Worm (Caenorhabditis elegans) whole organism, late embryonic: Measurements from ENCODE around the gene F23H12.7.

Experiments used
- C08G9.2 ChIP-seq: sonication (generic microtip); optimal IDR thresholded peaks from 2 replicates; lab custom pipeline; 2016; ENCODE audit warnings: mild to moderate bottlenecking, missing genetic modification characterization, moderate library complexity, missing compliant biosample characterization
- C38D4.7 ChIP-seq: fragments of 200-800 bp; sonication (Bioruptor generic); optimal IDR thresholded peaks from 2 replicates; lab custom pipeline; 2018; ENCODE audit warnings: mild to moderate bottlenecking, missing genetic modification characterization, moderate library complexity, missing compliant biosample characterization
- K02D7.2 ChIP-seq: sonication (generic microtip); optimal IDR thresholded peaks from 2 replicates; lab custom pipeline; 2017; ENCODE audit warnings: mild to moderate bottlenecking, missing genetic modification characterization, missing compliant biosample characterization
- K09A11.1 ChIP-seq: sonication (generic microtip); optimal IDR thresholded peaks from 2 replicates; lab custom pipeline; 2017; ENCODE audit warnings: antibody characterized with exemption, mild to moderate bottlenecking, missing genetic modification characterization, missing compliant biosample characterization; ENCODE audit not compliant: insufficient read depth
- Y22D7AL.16 ChIP-seq: sonication (generic microtip); optimal IDR thresholded peaks from 2 replicates; lab custom pipeline; 2016; ENCODE audit warnings: missing genetic modification characterization, missing compliant biosample characterization
- ahr-1 ChIP-seq: sonication (generic microtip); optimal IDR thresholded peaks from 2 replicates; lab custom pipeline; 2016; ENCODE audit warnings: missing genetic modification characterization, missing compliant biosample characterization
- ceh-18 ChIP-seq: sonication (generic microtip); optimal IDR thresholded peaks from 2 replicates; lab custom pipeline; 2016; ENCODE audit warnings: missing genetic modification characterization, missing compliant biosample characterization
- ceh-19 ChIP-seq: fragments of 200-800 bp; sonication (Bioruptor generic); optimal IDR thresholded peaks from 2 replicates; lab custom pipeline; 2018; ENCODE audit warnings: mild to moderate bottlenecking, missing genetic modification characterization, missing compliant biosample characterization
- ceh-2 ChIP-seq: sonication (generic microtip); optimal IDR thresholded peaks from 2 replicates; lab custom pipeline; 2016; ENCODE audit warnings: missing genotype, missing genetic modification characterization, missing compliant biosample characterization
- ceh-31 ChIP-seq: sonication (generic microtip); optimal IDR thresholded peaks from 2 replicates; lab custom pipeline; 2016; ENCODE audit warnings: missing genetic modification characterization, missing compliant biosample characterization
- ceh-48 ChIP-seq: sonication (generic microtip); optimal IDR thresholded peaks from 2 replicates; lab custom pipeline; 2016; ENCODE audit warnings: missing genetic modification characterization, inconsistent platforms, missing compliant biosample characterization
- ceh-9 ChIP-seq: sonication (generic microtip); optimal IDR thresholded peaks from 2 replicates; lab custom pipeline; 2016; ENCODE audit warnings: mild to moderate bottlenecking, missing genetic modification characterization, inconsistent platforms, missing compliant biosample characterization
- che-1 ChIP-seq: sonication (generic microtip); optimal IDR thresholded peaks from 2 replicates; lab custom pipeline; 2016; ENCODE audit warnings: mild to moderate bottlenecking, missing genetic modification characterization, missing compliant biosample characterization
- dve-1 ChIP-seq: sonication (generic microtip); optimal IDR thresholded peaks from 2 replicates; lab custom pipeline; 2017; ENCODE audit warnings: antibody characterized with exemption, mild to moderate bottlenecking, missing genetic modification characterization, missing compliant biosample characterization
- elt-4 ChIP-seq: sonication (generic microtip); optimal IDR thresholded peaks from 2 replicates; lab custom pipeline; 2016; ENCODE audit warnings: missing genetic modification characterization, missing compliant biosample characterization
- ets-4 ChIP-seq: sonication (generic microtip); optimal IDR thresholded peaks from 2 replicates; lab custom pipeline; 2016; ENCODE audit warnings: missing genetic modification characterization, missing compliant biosample characterization
- fkh-10 ChIP-seq: fragments of 150-350 bp; optimal IDR thresholded peaks from 2 replicates; lab custom pipeline; 2014; ENCODE audit warnings: missing biosample characterization, missing genetic modification reagents, missing genetic modification characterization
- fkh-6 ChIP-seq: sonication (generic microtip); optimal IDR thresholded peaks from 2 replicates; lab custom pipeline; 2016; ENCODE audit warnings: missing genetic modification characterization, missing compliant biosample characterization
- gmeb-2 ChIP-seq: sonication (generic microtip); optimal IDR thresholded peaks from 2 replicates; lab custom pipeline; 2016; ENCODE audit warnings: missing genetic modification characterization, inconsistent platforms, missing compliant biosample characterization
- hlh-15 ChIP-seq: sonication (generic microtip); optimal IDR thresholded peaks from 2 replicates; lab custom pipeline; 2016; ENCODE audit warnings: missing genetic modification characterization, missing compliant biosample characterization
- hlh-6 ChIP-seq: sonication (generic microtip); optimal IDR thresholded peaks from 2 replicates; lab custom pipeline; 2016; ENCODE audit warnings: missing genotype, missing genetic modification characterization, missing compliant biosample characterization
- hlh-8 ChIP-seq: sonication (generic microtip); optimal IDR thresholded peaks from 2 replicates; lab custom pipeline; 2016; ENCODE audit warnings: missing genotype, missing genetic modification characterization, missing compliant biosample characterization
- lin-11 ChIP-seq: fragments of 200-800 bp; sonication (Bioruptor generic); optimal IDR thresholded peaks from 2 replicates; lab custom pipeline; 2018; ENCODE audit warnings: mild to moderate bottlenecking, missing genetic modification characterization, missing compliant biosample characterization
- mec-3 ChIP-seq: sonication (generic microtip); optimal IDR thresholded peaks from 2 replicates; lab custom pipeline; 2016; ENCODE audit warnings: borderline replicate concordance, missing genetic modification characterization, missing compliant biosample characterization
- nfya-1 ChIP-seq: sonication (generic microtip); optimal IDR thresholded peaks from 2 replicates; lab custom pipeline; 2017; ENCODE audit warnings: missing genetic modification characterization, mild to moderate bottlenecking, missing compliant biosample characterization, antibody characterized with exemption, moderate library complexity
- odd-2 ChIP-seq: sonication (generic microtip); optimal IDR thresholded peaks from 2 replicates; lab custom pipeline; 2017; ENCODE audit warnings: antibody characterized with exemption, mild to moderate bottlenecking, missing genetic modification characterization, missing compliant biosample characterization
- pat-9 ChIP-seq: fragments of 200-800 bp; sonication (Bioruptor generic); optimal IDR thresholded peaks from 2 replicates; lab custom pipeline; 2018; ENCODE audit warnings: mild to moderate bottlenecking, missing genetic modification characterization, moderate library complexity, missing compliant biosample characterization
- pax-1 ChIP-seq: fragments of 150-350 bp; optimal IDR thresholded peaks from 2 replicates; lab custom pipeline; 2014; ENCODE audit warnings: missing biosample characterization, missing genetic modification characterization
- pha-2 ChIP-seq: sonication (generic microtip); optimal IDR thresholded peaks from 2 replicates; lab custom pipeline; 2017; ENCODE audit warnings: mild to moderate bottlenecking, missing genetic modification characterization, missing compliant biosample characterization
- pqm-1 ChIP-seq: sonication (generic microtip); optimal IDR thresholded peaks from 2 replicates; lab custom pipeline; 2016; ENCODE audit warnings: missing genetic modification characterization, missing compliant biosample characterization
- pros-1 ChIP-seq: fragments of 150-350 bp; optimal IDR thresholded peaks from 2 replicates; lab custom pipeline; 2014; ENCODE audit warnings: missing biosample characterization, missing genetic modification reagents, missing genetic modification characterization
- ref-2 ChIP-seq: sonication (generic microtip); optimal IDR thresholded peaks from 2 replicates; lab custom pipeline; 2016; ENCODE audit warnings: missing genetic modification characterization, missing compliant biosample characterization
- sox-4 ChIP-seq: sonication (generic microtip); optimal IDR thresholded peaks from 2 replicates; lab custom pipeline; 2017; ENCODE audit warnings: mild to moderate bottlenecking, missing genetic modification characterization, inconsistent platforms, missing compliant biosample characterization
- tbx-2 ChIP-seq: sonication (generic microtip); optimal IDR thresholded peaks from 2 replicates; lab custom pipeline; 2016; ENCODE audit warnings: missing genetic modification characterization, missing compliant biosample characterization
- tbx-7 ChIP-seq: sonication (generic microtip); optimal IDR thresholded peaks from 2 replicates; lab custom pipeline; 2016; ENCODE audit warnings: missing genotype, missing genetic modification characterization, missing compliant biosample characterization
- unc-86 ChIP-seq: sonication (generic microtip); optimal IDR thresholded peaks from 2 replicates; lab custom pipeline; 2016; ENCODE audit warnings: missing genetic modification characterization, missing compliant biosample characterization
- zip-5 ChIP-seq: sonication (generic microtip); optimal IDR thresholded peaks from 2 replicates; lab custom pipeline; 2016; ENCODE audit warnings: missing genetic modification characterization, missing compliant biosample characterization
- ztf-16 ChIP-seq: sonication (generic microtip); optimal IDR thresholded peaks from 2 replicates; lab custom pipeline; 2017; ENCODE audit warnings: missing genetic modification characterization, missing compliant biosample characterization

F23H12.7 gene

ce11 chrV:12414362-12414761 is 42.9 kb downstream of the F23H12.7 start:
- TF ChIP-seq ets-4 (tag; lab: Kevin White, UChicago) = no peak
- no peak for TF ChIP-seq ztf-16 (tag; lab: Kevin White, UChicago)
- TF ChIP-seq ref-2 (tag; lab: Kevin White, UChicago) = no peak
- TF ChIP-seq lin-11 (tag; lab: Kevin White, UChicago) = no peak
- no peak for TF ChIP-seq hlh-8 (tag; lab: Kevin White, UChicago)
- TF ChIP-seq odd-2 (tag; lab: Kevin White, UChicago) = no peak
- TF ChIP-seq pros-1 (tag; lab: Kevin White, UChicago) = no peak
- TF ChIP-seq Y22D7AL.16 (tag; lab: Kevin White, UChicago) = no peak
- TF ChIP-seq K09A11.1 (tag; lab: Kevin White, UChicago) = no peak
- no peak for TF ChIP-seq unc-86
- TF ChIP-seq sox-4 (tag; lab: Kevin White, UChicago) = no peak
- TF ChIP-seq pha-2 (tag; lab: Kevin White, UChicago) = no peak
- TF ChIP-seq nfya-1 = no peak
- no peak for TF ChIP-seq K02D7.2

ce11 chrV:12415656-12416055 is 44.2 kb downstream of the F23H12.7 start, which contains the start of gene cdr-2:
Gene cdr-2 (minus strand): TSS chrV:12415709.
- no peak for TF ChIP-seq tbx-7 (tag; lab: Kevin White, UChicago)
- TF ChIP-seq C08G9.2 = no peak
- no peak for TF ChIP-seq pax-1 (tag; lab: Kevin White, UChicago)
- no peak for TF ChIP-seq ceh-9 (tag; lab: Kevin White, UChicago)
- no peak for TF ChIP-seq fkh-10 (GFP tag; lab: Kevin White, UChicago)
- no peak for TF ChIP-seq hlh-15 (tag; lab: Kevin White, UChicago)
- no peak for TF ChIP-seq elt-4 (tag; lab: Kevin White, UChicago)
- no peak for TF ChIP-seq dve-1

DNA sequence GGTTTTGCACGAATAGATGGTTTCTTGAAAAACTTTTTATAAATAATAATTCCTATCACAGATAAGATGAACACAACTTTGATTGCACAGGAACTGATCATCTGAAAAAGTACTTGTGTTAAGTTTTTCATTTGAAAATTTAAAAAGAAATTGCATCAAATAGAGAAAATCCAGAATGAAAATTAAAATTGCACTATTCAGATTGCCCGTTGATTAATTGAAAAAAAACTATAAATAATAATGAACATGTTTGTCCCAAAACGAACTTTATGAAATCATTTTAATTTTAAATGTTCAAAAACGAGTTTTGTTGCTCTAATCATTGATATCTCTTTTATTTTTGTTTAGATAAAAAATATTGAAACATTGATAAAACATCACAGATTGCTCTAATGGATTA is 45.8 kb downstream of the F23H12.7 start, which contains the start of gene cdr-3:
Gene cdr-3, minus strand, starts transcription at position 101 of the 400 bp plus-strand sequence.
- TF ChIP-seq pqm-1 (tag; lab: Kevin White, UChicago) (no peak), fkh-6 (tag; lab: Kevin White, UChicago) (no peak), nfya-1 (no peak), sox-4 (tag; lab: Kevin White, UChicago) (no peak), che-1 (tag; lab: Kevin White, UChicago) (no peak), tbx-2 (tag; lab: Kevin White, UChicago) (no peak), zip-5 (tag; lab: Kevin White, UChicago) (no peak), mec-3 (tag; lab: Kevin White, UChicago) (no peak), hlh-6 (no peak), hlh-8 (tag; lab: Kevin White, UChicago) (no peak), unc-86 (no peak), C38D4.7 (GFP tag; lab: Kevin White, UChicago) (no peak), pat-9 (tag; lab: Kevin White, UChicago) (no peak), pax-1 (tag; lab: Kevin White, UChicago) (no peak), ahr-1 (tag; lab: Kevin White, UChicago) (no peak), ceh-19 (GFP tag; lab: Kevin White, UChicago) (no peak), ceh-48 (tag; lab: Kevin White, UChicago) (no peak), Y22D7AL.16 (tag; lab: Kevin White, UChicago) (no peak)
- TF ChIP-seq, all 69 proteins: peak for 0

DNA sequence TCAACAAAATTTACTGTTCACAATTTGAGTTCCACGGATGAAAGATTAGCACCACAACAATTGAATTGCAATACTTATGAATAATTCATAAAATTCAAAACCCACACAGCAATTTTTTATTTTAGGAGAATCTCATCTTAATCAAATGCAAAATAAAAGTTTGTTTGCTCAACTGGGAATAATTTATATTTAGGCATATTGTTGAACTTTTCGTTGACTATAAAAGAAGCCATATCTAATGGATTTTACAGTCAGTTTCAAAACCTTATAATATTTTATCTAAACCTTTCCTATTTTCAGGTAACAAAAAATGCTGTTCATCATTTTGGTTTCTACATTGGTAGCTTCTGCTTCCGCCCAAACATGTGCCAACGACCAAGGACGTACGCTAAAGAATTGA is 46.8 kb downstream of the F23H12.7 start, which contains the start of gene C54D10.3:
Gene C54D10.3, plus strand, starts transcription at position 301 of the 400 bp plus-strand sequence.
- no peak for TF ChIP-seq fkh-6 (tag; lab: Kevin White, UChicago)
- no peak for TF ChIP-seq ceh-18 (tag; lab: Kevin White, UChicago)
- no peak for TF ChIP-seq hlh-15 (tag; lab: Kevin White, UChicago)
- TF ChIP-seq lin-11 (tag; lab: Kevin White, UChicago) = no peak
- no peak for TF ChIP-seq gmeb-2
- no peak for TF ChIP-seq C08G9.2
- no peak for TF ChIP-seq ceh-2
- TF ChIP-seq pat-9 (tag; lab: Kevin White, UChicago) = no peak
- TF ChIP-seq ceh-31 (tag; lab: Kevin White, UChicago) = no peak
